Worm (Caenorhabditis elegans): ENCODE results near the gene F55G11.4.

The F55G11.4 gene

ce11 chrIV:12973336-12973735 is at the start of gene F55G11.4:
F55G11.4 (plus strand) TSS chrIV:12973624.
- no peak for TF ChIP-seq lin-32 (GFP tag; optimal IDR thresholded peaks at IDR 0.05)
- no peak for TF ChIP-seq unc-120 (tag; optimal IDR thresholded peaks at IDR 0.05; ENCODE audit: poor library complexity, severe bottlenecking)
- TF ChIP-seq nhr-12 (tag; optimal IDR thresholded peaks at IDR 0.05) = no peak
- TF ChIP-seq M03D4.4 (tag; optimal IDR thresholded peaks at IDR 0.05) = no peak
- TF ChIP-seq flh-1 (GFP tag; optimal IDR thresholded peaks at IDR 0.05) = no peak
- TF ChIP-seq ceh-83 (GFP tag; optimal IDR thresholded peaks at IDR 0.05) = no peak
- TF ChIP-seq lin-13 (tag; optimal IDR thresholded peaks at IDR 0.05) = no peak
- TF ChIP-seq elt-3 (tag; optimal IDR thresholded peaks at IDR 0.05) = no peak
- TF ChIP-seq sem-2 (GFP tag; optimal IDR thresholded peaks at IDR 0.05) = no peak
- TF ChIP-seq unc-39 (tag; optimal IDR thresholded peaks at IDR 0.05) = no peak
- TF ChIP-seq drap-1 (GFP tag; optimal IDR thresholded peaks at IDR 0.05) = no peak
- TF ChIP-seq ham-2 (GFP tag; optimal IDR thresholded peaks at IDR 0.05) = no peak
- no peak for TF ChIP-seq ces-1 (GFP tag; optimal IDR thresholded peaks at IDR 0.05)
- no peak for TF ChIP-seq zip-8 (tag; optimal IDR thresholded peaks at IDR 0.05)
- TF ChIP-seq nhr-2 (tag; optimal IDR thresholded peaks at IDR 0.05) = no peak

ce11 chrIV:12924332-12924731 is 49.1 kb upstream of the F55G11.4 start, which contains the start of gene srlf-4:
srlf-4 (minus strand) TSS chrIV:12924432.
- TF ChIP-seq unc-120 (tag; optimal IDR thresholded peaks at IDR 0.05; ENCODE audit: poor library complexity, severe bottlenecking) (peak; percentile 13), mab-5 (tag; optimal IDR thresholded peaks at IDR 0.05) (no peak), ceh-83 (GFP tag; optimal IDR thresholded peaks at IDR 0.05) (no peak)

ce11 chrIV:12926639-12927038 is 46.8 kb upstream of the F55G11.4 start, which contains the start of gene srlf-5:
srlf-5 (minus strand) TSS chrIV:12926739.
- TF ChIP-seq nhr-2 (tag; optimal IDR thresholded peaks at IDR 0.05) = no peak
- TF ChIP-seq ham-2 (GFP tag; optimal IDR thresholded peaks at IDR 0.05) = no peak
- no peak for TF ChIP-seq lin-32 (GFP tag; optimal IDR thresholded peaks at IDR 0.05)
- no peak for TF ChIP-seq ceh-43 (GFP tag; optimal IDR thresholded peaks at IDR 0.05)
- no peak for TF ChIP-seq ztf-11 (tag; optimal IDR thresholded peaks at IDR 0.05)
- TF ChIP-seq nhr-28 (tag; optimal IDR thresholded peaks at IDR 0.05) = no peak
- TF ChIP-seq bed-3 (GFP tag; optimal IDR thresholded peaks at IDR 0.05) = no peak
- no peak for TF ChIP-seq sptf-1 (tag; optimal IDR thresholded peaks at IDR 0.05)

- TF ChIP-seq zip-8 (tag; optimal IDR thresholded peaks at IDR 0.05) (no peak), unc-120 (tag; optimal IDR thresholded peaks at IDR 0.05; ENCODE audit: poor library complexity, severe bottlenecking) (no peak), sptf-1 (tag; optimal IDR thresholded peaks at IDR 0.05) (no peak), nhr-28 (tag; optimal IDR thresholded peaks at IDR 0.05) (no peak), flh-1 (GFP tag; optimal IDR thresholded peaks at IDR 0.05) (no peak), mep-1 (tag; optimal IDR thresholded peaks at IDR 0.05) (no peak), drap-1 (GFP tag; optimal IDR thresholded peaks at IDR 0.05) (no peak), lsy-2 (tag; optimal IDR thresholded peaks at IDR 0.05) (no peak), elt-1 (tag; optimal IDR thresholded peaks at IDR 0.05; ENCODE audit: borderline replicate concordance, insufficient read depth) (no peak), lin-13 (tag; optimal IDR thresholded peaks at IDR 0.05) (no peak), unc-39 (tag; optimal IDR thresholded peaks at IDR 0.05) (no peak), blmp-1 (tag; optimal IDR thresholded peaks at IDR 0.05) (no peak), unc-62 (GFP tag; optimal IDR thresholded peaks at IDR 0.05) (no peak), bed-3 (GFP tag; optimal IDR thresholded peaks at IDR 0.05) (no peak)
These were observed 37.1 kb upstream of the F55G11.4 start, which contains the start of the genes cld-1 and dod-21 for ce11 chrIV:12936221-12936776. cld-1 (minus strand) TSS chrIV:12936271. dod-21 (plus strand) TSS chrIV:12936738.

- TF ChIP-seq ztf-11 (tag; optimal IDR thresholded peaks at IDR 0.05) (no peak), mep-1 (tag; optimal IDR thresholded peaks at IDR 0.05) (no peak), ceh-39 (tag; optimal IDR thresholded peaks at IDR 0.05) (no peak), pha-4 (tag; optimal IDR thresholded peaks at IDR 0.05) (no peak), ceh-83 (GFP tag; optimal IDR thresholded peaks at IDR 0.05) (no peak), elt-1 (tag; optimal IDR thresholded peaks at IDR 0.05; ENCODE audit: borderline replicate concordance, insufficient read depth) (no peak), blmp-1 (tag; optimal IDR thresholded peaks at IDR 0.05) (no peak), ces-1 (GFP tag; optimal IDR thresholded peaks at IDR 0.05) (no peak), lin-32 (GFP tag; optimal IDR thresholded peaks at IDR 0.05) (no peak)
These were observed 32.2 kb upstream of the F55G11.4 start, which contains the start of gene dod-24 for ce11 chrIV:12941254-12941653. dod-24 (minus strand) TSS chrIV:12941354.

- no peak for TF ChIP-seq nhr-2 (tag; optimal IDR thresholded peaks at IDR 0.05)
These were observed 30.8 kb upstream of the F55G11.4 start, which contains the start of gene dct-19 for ce11 chrIV:12942633-12943032. dct-19 (plus strand) TSS chrIV:12942933.
